Worm (Caenorhabditis elegans) whole organism, L2 larva: Measurements from ENCODE around the gene F13H10.8.

Source experiments
- aly-2 ChIP-seq: fragments of 150-350 bp; optimal IDR thresholded peaks from 2 replicates; lab custom pipeline; 2014; ENCODE audit warnings: missing biosample characterization, missing genetic modification characterization
- crh-2 ChIP-seq: sonication (generic microtip); optimal IDR thresholded peaks from 2 replicates; lab custom pipeline; 2017; ENCODE audit warnings: missing biosample characterization, missing genetic modification characterization
- lsy-2 ChIP-seq, 2 experiments: fragments of 150-350 bp in 1 of 2; sonication (generic microtip) in 1 of 2; optimal IDR thresholded peaks; 2 replicates each; lab custom pipeline; 2014 to 2017; ENCODE audit warnings: missing biosample characterization in 2 of 2, missing genetic modification characterization in 2 of 2
- mab-5 ChIP-seq: fragments of 150-350 bp; optimal IDR thresholded peaks from 2 replicates; lab custom pipeline; 2014; ENCODE audit warnings: missing biosample characterization, missing genetic modification characterization
- nhr-25 ChIP-seq: fragments of 150-350 bp; sonication (generic microtip); optimal IDR thresholded peaks from 3 replicates; lab custom pipeline; 2014; ENCODE audit warnings: missing biosample characterization, missing genetic modification characterization
- ztf-4 ChIP-seq: fragments of 150-350 bp; optimal IDR thresholded peaks from 2 replicates; lab custom pipeline; 2014; ENCODE audit warnings: missing biosample characterization, missing genetic modification characterization

DNA sequence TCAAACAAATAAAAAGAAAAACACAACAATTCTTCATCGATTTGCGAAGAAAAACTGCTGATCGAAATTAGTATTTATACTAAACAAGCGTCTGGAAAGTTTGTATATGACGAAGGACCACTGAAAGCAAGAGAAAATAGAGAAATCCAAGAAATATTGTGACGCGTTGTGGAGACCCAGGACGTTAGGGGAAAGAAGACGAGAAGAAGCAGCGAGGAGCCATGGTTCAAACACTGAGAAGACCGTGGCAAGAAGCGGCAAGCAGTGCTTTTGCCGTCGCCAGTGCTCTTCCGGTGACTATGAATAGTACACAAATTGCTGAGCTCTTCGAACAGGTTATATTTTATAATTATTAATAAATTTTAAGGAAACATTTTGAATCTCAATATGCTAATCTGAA, 18.3 kb downstream of the F13H10.8 start:
- TF ChIP-seq lsy-2 (tag; optimal IDR thresholded peaks at IDR 0.05; lab: Kevin White, UChicago) (no peak), nhr-25 (tag; lab: Kevin White, UChicago) (no peak), aly-2 (tag; lab: Kevin White, UChicago) (no peak), ztf-4 (tag; lab: Kevin White, UChicago) (no peak), crh-2 (tag; lab: Kevin White, UChicago) (no peak), mab-5 (tag; lab: Kevin White, UChicago) (no peak)
